Fruit fly (Drosophila melanogaster) whole organism, embryonic: ENCODE data around the gene Dnaaf4.

Source experiments
- Atf3 ChIP-seq: fragments of 200-800 bp; sonication (Bioruptor generic); optimal IDR thresholded peaks from 3 replicates; lab custom pipeline; 2016; ENCODE audit warnings: missing biosample characterization, missing genetic modification characterization
- CG10543 ChIP-seq: fragments of 200-800 bp; sonication (Bioruptor generic); optimal IDR thresholded peaks from 3 replicates; lab custom pipeline; 2017; ENCODE audit warnings: missing biosample characterization, mild to moderate bottlenecking, missing genetic modification characterization, moderate library complexity
- CG1233 ChIP-seq: fragments of 200-800 bp; sonication (Bioruptor generic); optimal IDR thresholded peaks from 4 replicates; lab custom pipeline; 2018; ENCODE audit warnings: missing biosample characterization, mild to moderate bottlenecking, missing genetic modification characterization
- CG12769 ChIP-seq: fragments of 200-800 bp; sonication (Bioruptor generic); optimal IDR thresholded peaks from 2 replicates; lab custom pipeline; 2019; ENCODE audit warnings: missing biosample characterization, mild to moderate bottlenecking, missing genetic modification characterization, moderate library complexity
- CG15601 ChIP-seq: fragments of 200-800 bp; sonication (Bioruptor generic); optimal IDR thresholded peaks from 3 replicates; lab custom pipeline; 2019; ENCODE audit warnings: missing biosample characterization, mild to moderate bottlenecking, missing genetic modification characterization, moderate library complexity
- CG18599 ChIP-seq: fragments of 200-800 bp; sonication (Bioruptor generic); optimal IDR thresholded peaks from 3 replicates; lab custom pipeline; 2017; ENCODE audit warnings: missing biosample characterization, missing genetic modification characterization, mild to moderate bottlenecking, moderate library complexity, missing genetic modification reagents
- CG32767 ChIP-seq: fragments of 200-800 bp; sonication (Bioruptor generic); IDR thresholded peaks from 2 replicates; pipeline ENCODE4 v1.3.6; 2022; ENCODE audit warnings: missing biosample characterization, missing genetic modification characterization
- CG4404 ChIP-seq: fragments of 200-800 bp; sonication (Bioruptor generic); IDR thresholded peaks from 2 replicates; pipeline ENCODE4 v1.3.6; 2022; ENCODE audit warnings: missing biosample characterization, missing genetic modification characterization
- CG5180 ChIP-seq: fragments of 200-800 bp; sonication (Bioruptor generic); optimal IDR thresholded peaks from 3 replicates; lab custom pipeline; 2017; ENCODE audit warnings: missing biosample characterization, missing genetic modification characterization, mild to moderate bottlenecking, moderate library complexity, missing genetic modification reagents
- CG5245 ChIP-seq: fragments of 200-800 bp; sonication (Bioruptor generic); optimal IDR thresholded peaks from 3 replicates; lab custom pipeline; 2016; ENCODE audit warnings: missing biosample characterization, missing genetic modification characterization
- CG6683 ChIP-seq: fragments of 200-800 bp; sonication (Bioruptor generic); optimal IDR thresholded peaks from 2 replicates; lab custom pipeline; 2017; ENCODE audit warnings: missing biosample characterization, mild to moderate bottlenecking, missing genetic modification characterization, missing genetic modification reagents
- CG7372 ChIP-seq: fragments of 200-800 bp; sonication (Bioruptor generic); IDR thresholded peaks from 2 replicates; pipeline ENCODE4 v1.3.6; 2022; ENCODE audit warnings: missing biosample characterization, missing genetic modification characterization
- CG7745 ChIP-seq: fragments of 200-800 bp; sonication (Bioruptor generic); optimal IDR thresholded peaks from 2 replicates; lab custom pipeline; 2018; ENCODE audit warnings: missing biosample characterization, mild to moderate bottlenecking, missing genetic modification characterization, moderate library complexity
- CG8290 ChIP-seq, 3 experiments: fragments of 200-800 bp; sonication (Bioruptor generic); optimal IDR thresholded peaks; 2 replicates each; lab custom pipeline; 2016 to 2019; ENCODE audit warnings: missing biosample characterization in 3 of 3, missing genetic modification characterization in 3 of 3, mild to moderate bottlenecking in 2 of 3, moderate library complexity in 1 of 3
- Chrac-16 ChIP-seq: fragments of 200-800 bp; sonication (Bioruptor generic); optimal IDR thresholded peaks from 3 replicates; lab custom pipeline; 2016; ENCODE audit warnings: missing biosample characterization, missing genetic modification characterization
- Deaf1 ChIP-seq: fragments of 200-800 bp; optimal IDR thresholded peaks from 3 replicates; lab custom pipeline; 2019; ENCODE audit warnings: missing biosample characterization, mild to moderate bottlenecking, missing genetic modification characterization, moderate library complexity
- Doc3 ChIP-seq: fragments of 200-800 bp; sonication (Bioruptor generic); IDR thresholded peaks from 3 replicates; pipeline ENCODE4 v1.3.6; 2022; ENCODE audit warnings: missing biosample characterization, missing genetic modification characterization; ENCODE audit not compliant: partially characterized antibody
- Hr78 ChIP-seq, 2 experiments: fragments of 200-800 bp in 1 of 2; fragments of >200 bp in 1 of 2; sonication (Bioruptor generic) in 1 of 2; optimal IDR thresholded peaks; 2 replicates each; lab custom pipeline; 2017 to 2019; ENCODE audit warnings: missing biosample characterization in 2 of 2, missing genetic modification characterization in 2 of 2, mild to moderate bottlenecking in 1 of 2, moderate library complexity in 1 of 2
- Med ChIP-seq: fragments of 200-800 bp; sonication (Bioruptor generic); peaks from one replicate; lab custom pipeline; 2016; ENCODE audit warnings: missing biosample characterization, missing genetic modification characterization, mild to moderate bottlenecking, inconsistent platforms, moderate library complexity
- Optix ChIP-seq: fragments of 200-800 bp; sonication (Bioruptor generic); IDR thresholded peaks from 3 replicates; pipeline ENCODE4 v1.3.6; 2022; ENCODE audit warnings: missing biosample characterization, missing genetic modification characterization
- Rfx ChIP-seq: fragments of 200-800 bp; sonication (Bioruptor generic); IDR thresholded peaks from 2 replicates; pipeline ENCODE4 v1.3.6; 2022; ENCODE audit warnings: missing biosample characterization, missing genetic modification characterization
- Trl ChIP-seq, 3 experiments: fragments of >200 bp in 2 of 3; fragments of 200-800 bp in 1 of 3; sonication (Bioruptor generic) in 1 of 3; optimal IDR thresholded peaks; 2 replicates in 1 of 3; 3 replicates in 2 of 3; lab custom pipeline; 2016 to 2017; ENCODE audit warnings: missing biosample characterization in 1 of 3, missing genetic modification characterization in 1 of 3
- Xrp1 ChIP-seq: fragments of 200-800 bp; sonication (Bioruptor generic); IDR thresholded peaks from 2 replicates; pipeline ENCODE4 v1.3.6; 2022; ENCODE audit warnings: missing biosample characterization, missing genetic modification characterization
- abd-A ChIP-seq: fragments of 200-800 bp; sonication (Bioruptor generic); optimal IDR thresholded peaks from 3 replicates; lab custom pipeline; 2019; ENCODE audit warnings: missing biosample characterization, mild to moderate bottlenecking, missing genetic modification characterization, moderate library complexity
- ase ChIP-seq: fragments of 200-800 bp; sonication (Bioruptor generic); IDR thresholded peaks from 3 replicates; pipeline ENCODE4 v1.3.6; 2022; ENCODE audit warnings: missing biosample characterization, missing genetic modification characterization
- ci ChIP-seq: fragments of 200-800 bp; sonication (Bioruptor generic); IDR thresholded peaks from 3 replicates; pipeline ENCODE4 v1.3.6; 2022; ENCODE audit warnings: missing biosample characterization, missing genetic modification characterization
- crol ChIP-seq: fragments of 200-800 bp; sonication (Bioruptor generic); IDR thresholded peaks from 2 replicates; pipeline ENCODE4 v1.3.6; 2022; ENCODE audit warnings: missing biosample characterization, missing genetic modification characterization
- cwo ChIP-seq: fragments of 200-800 bp; sonication (Bioruptor generic); optimal IDR thresholded peaks from 3 replicates; lab custom pipeline; 2017; ENCODE audit warnings: missing biosample characterization, missing genetic modification characterization, mild to moderate bottlenecking, moderate library complexity, missing genetic modification reagents
- ewg ChIP-seq: fragments of 200-800 bp; sonication (Bioruptor generic); optimal IDR thresholded peaks from 3 replicates; lab custom pipeline; 2017; ENCODE audit warnings: mild to moderate bottlenecking, missing biosample characterization, missing genetic modification reagents, missing genetic modification characterization
- hb ChIP-seq: fragments of 200-800 bp; sonication (Bioruptor generic); IDR thresholded peaks from 3 replicates; pipeline ENCODE4 v1.3.6; 2022; ENCODE audit warnings: missing biosample characterization, missing genetic modification characterization; ENCODE audit not compliant: partially characterized antibody
- lmd ChIP-seq: fragments of 200-800 bp; sonication (Bioruptor generic); IDR thresholded peaks from 2 replicates; pipeline ENCODE4 v1.3.6; 2022; ENCODE audit warnings: missing biosample characterization, missing genetic modification characterization
- mirr ChIP-seq: fragments of 200-800 bp; sonication (Bioruptor generic); optimal IDR thresholded peaks from 3 replicates; lab custom pipeline; 2018; ENCODE audit warnings: missing biosample characterization, mild to moderate bottlenecking, missing genetic modification characterization
- sd ChIP-seq: fragments of 200-800 bp; sonication (Bioruptor generic); optimal IDR thresholded peaks from 3 replicates; lab custom pipeline; 2018; ENCODE audit warnings: missing biosample characterization, mild to moderate bottlenecking, missing genetic modification characterization, moderate library complexity
- seq ChIP-seq: fragments of 200-800 bp; sonication (Bioruptor generic); IDR thresholded peaks from 2 replicates; pipeline ENCODE4 v1.3.6; 2022; ENCODE audit warnings: missing biosample characterization, missing genetic modification characterization
- sisA ChIP-seq: fragments of 200-800 bp; sonication (Bioruptor generic); IDR thresholded peaks from 2 replicates; pipeline ENCODE4 v1.3.6; 2022; ENCODE audit warnings: missing biosample characterization, missing genetic modification characterization
- so ChIP-seq: fragments of 200-800 bp; sonication (Bioruptor generic); IDR thresholded peaks from 3 replicates; pipeline ENCODE4 v1.3.6; 2022; ENCODE audit warnings: missing biosample characterization, missing genetic modification characterization
- vvl ChIP-seq: fragments of 200-800 bp; sonication (Bioruptor generic); IDR thresholded peaks from 2 replicates; pipeline ENCODE4 v1.3.6; 2022; ENCODE audit warnings: missing biosample characterization, missing genetic modification characterization
- zf30C ChIP-seq: fragments of 200-800 bp; sonication (Bioruptor generic); optimal IDR thresholded peaks from 3 replicates; lab custom pipeline; 2018; ENCODE audit warnings: missing biosample characterization, mild to moderate bottlenecking, missing genetic modification characterization

The Dnaaf4 gene

DNA sequence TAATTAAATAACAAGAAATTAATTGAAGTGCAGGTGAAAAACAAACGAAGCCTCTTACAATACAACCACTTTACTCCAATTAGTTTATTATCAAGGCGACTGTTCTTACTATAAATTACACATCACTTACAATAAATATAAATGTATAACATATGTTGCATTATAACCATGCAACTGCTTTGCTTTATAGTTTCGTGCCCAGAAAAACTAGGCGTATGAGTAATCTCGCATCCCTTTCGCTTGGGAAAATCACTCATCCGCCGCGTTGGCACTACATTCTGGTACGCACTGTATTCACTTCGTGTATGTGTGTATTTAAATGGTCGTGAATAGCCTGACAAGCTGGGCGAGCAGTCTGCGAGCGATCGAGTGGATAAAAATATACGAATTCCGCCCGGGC, 48.4 kb upstream of the Dnaaf4 start (continued):
- peak; percentile 31; the same call in 1 of the 2 replicates for TF ChIP-seq Rfx (GFP tag; lab: Robert Waterston, UW)
- TF ChIP-seq lmd: peak; percentile 13; the same call in 1 of the 2 replicates
- peak; percentile 77 for TF ChIP-seq CG7372 (GFP tag; lab: Robert Waterston, UW)

DNA sequence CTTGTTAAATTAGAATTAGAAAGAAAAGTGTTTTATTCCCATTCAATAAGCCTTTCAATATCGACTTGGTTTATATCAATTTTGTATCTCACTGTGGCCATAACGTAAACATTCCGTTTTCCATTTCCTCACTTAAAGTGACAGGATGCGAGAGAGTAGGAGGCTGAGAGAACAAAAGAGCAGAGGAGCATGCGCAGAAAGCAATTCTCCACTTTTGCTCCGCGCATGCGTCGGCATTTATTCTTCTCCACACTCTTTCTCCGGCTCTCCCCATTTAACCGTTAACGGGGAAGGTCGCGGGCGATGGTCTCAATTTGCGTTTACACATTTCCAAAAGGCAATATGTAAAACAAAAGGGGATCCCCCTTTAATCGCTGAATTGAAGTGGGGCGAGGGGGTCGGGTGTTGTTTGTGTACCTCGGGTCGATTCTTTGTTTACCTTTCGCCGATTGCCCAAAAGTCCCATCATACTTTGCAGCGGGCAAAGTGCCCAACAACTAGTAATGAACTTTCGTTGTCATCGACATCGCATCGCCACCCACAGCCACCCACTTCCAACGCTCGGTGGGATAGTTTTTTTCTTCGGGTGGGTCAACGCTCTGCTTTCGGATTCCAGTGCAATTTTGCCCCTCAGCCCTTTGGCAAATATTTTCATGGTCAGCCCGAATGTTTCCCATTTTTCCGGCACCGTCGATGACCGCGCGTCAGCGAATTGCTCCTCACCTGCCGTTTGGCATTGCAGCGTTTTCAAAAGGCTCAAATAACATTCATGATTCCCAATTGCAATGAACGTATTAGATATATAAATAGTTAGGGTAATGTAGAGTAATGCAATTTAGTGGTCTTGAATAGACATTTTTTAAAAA, 47.4 kb upstream of the Dnaaf4 start:
- no peak for TF ChIP-seq CG1233 (GFP tag; lab: Kevin White, UChicago)
- TF ChIP-seq vvl (GFP tag; lab: Robert Waterston, UW): peak; percentile 35; the same call in 1 of the 2 replicates
- peak; percentile 89 for TF ChIP-seq CG15601 (tag; lab: Kevin White, UChicago)
- 0 out of 3 replicates have a peak, but pooled peaks have one; percentile 22 for TF ChIP-seq ase
- TF ChIP-seq seq: peak; percentile 32; the same call in 1 of the 2 replicates
- TF ChIP-seq so (GFP tag; lab: Robert Waterston, UW): 0 out of 3 replicates have a peak, but pooled peaks have one; percentile 20
- peak; percentile 93 for TF ChIP-seq ewg
- no peak for TF ChIP-seq CG7745
- TF ChIP-seq sd (tag; lab: Kevin White, UChicago): peak; percentile 0
- no peak for TF ChIP-seq zf30C (GFP tag; lab: Kevin White, UChicago)
- TF ChIP-seq CG5180 (GFP tag; lab: Kevin White, UChicago): no peak
- TF ChIP-seq cwo (GFP tag; lab: Kevin White, UChicago): no peak
- TF ChIP-seq Med (GFP tag; lab: Kevin White, UChicago): peak; percentile 42
- TF ChIP-seq Optix (GFP tag; lab: Robert Waterston, UW): 0 out of 3 replicates have a peak, but pooled peaks have one; percentile 28
- peak; percentile 9 for TF ChIP-seq mirr (GFP tag; lab: Kevin White, UChicago)
- peak; percentile 2 for TF ChIP-seq CG18599 (GFP tag; lab: Kevin White, UChicago)
- no peak for TF ChIP-seq CG6683
- TF ChIP-seq CG12769: peak; percentile 73
- no peak for TF ChIP-seq CG4404 (GFP tag; lab: Robert Waterston, UW)
- TF ChIP-seq CG32767 (GFP tag; lab: Robert Waterston, UW): 0 out of 2 replicates have a peak, but pooled peaks have one; percentile 60
- 0 out of 3 replicates have a peak, but pooled peaks have one; percentile 10 for TF ChIP-seq Doc3 (GFP tag; lab: Robert Waterston, UW)
- no peak for TF ChIP-seq CG5245 (GFP tag; lab: Kevin White, UChicago)
- peak; percentile 19 for TF ChIP-seq CG10543 (GFP tag; lab: Kevin White, UChicago)
- TF ChIP-seq Deaf1 (tag; lab: Kevin White, UChicago): peak; percentile 52
- TF ChIP-seq Chrac-16 (GFP tag; lab: Kevin White, UChicago): no peak
- TF ChIP-seq Atf3: no peak
- TF ChIP-seq hb (GFP tag; lab: Robert Waterston, UW): no peak
- TF ChIP-seq ci (GFP tag; lab: Robert Waterston, UW): 0 out of 3 replicates have a peak, but pooled peaks have one; percentile 38
- TF ChIP-seq Hr78 (GFP tag; optimal IDR thresholded peaks at IDR 0.05; lab: Kevin White, UChicago): peak in 1 of 2 experiments; percentile 35
- peak; percentile 43 for TF ChIP-seq abd-A (tag; lab: Kevin White, UChicago)
- no peak for TF ChIP-seq sisA (GFP tag; lab: Robert Waterston, UW)
- peak; percentile 83 for TF ChIP-seq crol (GFP tag; lab: Robert Waterston, UW)
- TF ChIP-seq Xrp1 (GFP tag; lab: Robert Waterston, UW): no peak
- peak; percentile 66 to 76 for TF ChIP-seq Trl (optimal IDR thresholded peaks at IDR 0.05; lab: Kevin White, UChicago)
- no peak for TF ChIP-seq Trl (GFP tag; optimal IDR thresholded peaks at IDR 0.05; lab: Kevin White, UChicago)
- TF ChIP-seq CG8290 (GFP tag; optimal IDR thresholded peaks at IDR 0.05; lab: Kevin White, UChicago): no peak
- TF ChIP-seq CG8290 (tag; optimal IDR thresholded peaks at IDR 0.05; lab: Kevin White, UChicago): no peak
